Worm (Caenorhabditis elegans) whole organism, young adult: ENCODE measurements around the gene nlp-9.

Experiments
- bed-1 ChIP-seq: fragments of 200-800 bp; sonication (Bioruptor generic); IDR thresholded peaks from 2 replicates; pipeline ENCODE4 v1.3.6; 2022; ENCODE audit warnings: missing genetic modification reagents, missing genetic modification characterization, missing compliant biosample characterization
- madf-3 ChIP-seq: fragments of 200-800 bp; sonication (Bioruptor generic); IDR thresholded peaks from 2 replicates; pipeline ENCODE4 v1.3.6; 2022; ENCODE audit warnings: missing genetic modification reagents, missing genetic modification characterization, missing compliant biosample characterization
- rpc-1 ChIP-seq, 2 experiments: fragments of 150-350 bp in 1 of 2; sonication (generic microtip) in 1 of 2; optimal IDR thresholded peaks; 2 replicates each; lab custom pipeline; 2014 to 2018; ENCODE audit warnings: missing biosample characterization in 1 of 2, missing genetic modification characterization in 1 of 2, missing genetic modification reagents in 1 of 2, missing genotype in 1 of 2
- unc-62 ChIP-seq: fragments of 150-350 bp; optimal IDR thresholded peaks from 2 replicates; lab custom pipeline; 2014; ENCODE audit warnings: missing biosample characterization, missing genetic modification reagents, missing genetic modification characterization
- ztf-3 ChIP-seq: fragments of 200-800 bp; sonication (Bioruptor generic); optimal IDR thresholded peaks from 2 replicates; lab custom pipeline; 2018; ENCODE audit warnings: mild to moderate bottlenecking, missing genetic modification characterization, missing compliant biosample characterization

DNA sequence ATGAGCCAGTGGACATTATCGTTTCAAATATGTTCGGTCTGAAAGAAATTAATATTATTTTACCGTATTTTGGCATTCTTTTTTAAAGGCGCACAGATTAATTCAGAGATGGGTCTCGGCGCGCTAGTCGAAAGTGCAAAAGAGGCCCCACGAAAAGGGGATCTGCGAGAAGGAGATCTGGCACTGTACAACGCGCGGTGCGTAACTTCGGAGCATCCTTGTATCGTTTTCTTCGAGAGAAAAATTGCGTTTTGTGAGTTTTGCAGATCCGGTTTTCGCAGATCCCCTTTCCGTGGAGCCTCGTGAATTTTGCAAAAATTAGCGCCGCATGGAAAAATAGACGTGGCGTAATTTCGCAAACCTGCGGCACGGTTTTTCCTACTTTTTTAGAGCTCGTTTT, 37.7 kb upstream of the nlp-9 start:
- TF ChIP-seq unc-62 (no peak), rpc-1 (optimal IDR thresholded peaks at IDR 0.05; lab: Kevin White, UChicago) (no peak), rpc-1 (tag; optimal IDR thresholded peaks at IDR 0.05; lab: Kevin White, UChicago) (no peak), bed-1 (no peak), madf-3 (GFP tag; lab: Robert Waterston, UW) (no peak), ztf-3 (GFP tag; lab: Kevin White, UChicago) (no peak)
